Fruit fly (Drosophila melanogaster): ENCODE results near the gene fd102C.

DNA sequence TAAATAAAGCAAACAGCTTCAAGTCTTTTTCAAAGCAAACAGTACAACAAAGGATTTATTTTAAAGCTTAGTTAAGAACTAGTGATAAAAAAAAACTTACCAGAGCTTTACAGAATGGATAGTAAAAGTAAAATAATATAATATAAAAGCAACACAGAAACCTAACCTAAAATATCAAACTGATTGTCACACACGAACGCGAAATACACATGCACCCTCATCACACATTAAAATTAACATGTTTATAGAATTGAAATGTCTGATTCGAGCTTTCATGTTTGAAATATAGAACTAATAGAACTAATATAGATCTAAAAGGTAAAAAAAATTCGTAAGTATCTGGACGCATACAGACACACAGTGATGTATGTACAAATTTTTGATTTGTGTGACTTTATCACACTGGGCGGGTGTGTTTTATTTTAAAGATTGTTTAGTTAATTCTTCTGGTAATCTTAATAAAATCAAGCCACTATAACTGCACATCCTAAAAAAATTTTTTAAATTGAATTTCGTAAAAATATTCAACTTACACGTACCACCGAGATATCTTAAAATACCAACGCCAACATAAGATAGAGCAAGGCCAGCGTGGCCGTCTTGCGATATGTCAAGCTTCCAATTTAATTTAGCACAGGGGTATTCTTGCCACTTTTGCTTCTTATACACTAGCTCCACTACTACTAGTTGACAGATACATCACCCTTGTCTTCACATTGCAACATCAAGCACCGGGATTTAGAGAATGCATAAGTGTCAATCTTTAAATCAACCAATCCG is 22.3 kb upstream of the fd102C start, which contains the start of gene Gyf:
- TF ChIP-seq CTCF (optimal IDR thresholded peaks at IDR 0.05) (peak; percentile 37 to 41), CG8478 (optimal IDR thresholded peaks at IDR 0.05) (no peak)

Data from S2 (cell line).